Worm (Caenorhabditis elegans) whole organism, L4 larva: ENCODE measurements around the gene txt-19.

Experiments used
- D1046.2 ChIP-seq: fragments of 200-800 bp; sonication (Bioruptor generic); IDR thresholded peaks from 2 replicates; pipeline ENCODE4 v1.3.6; 2022; ENCODE audit warnings: missing genetic modification characterization, missing compliant biosample characterization
- F37D6.2 ChIP-seq: sonication (generic microtip); optimal IDR thresholded peaks from 2 replicates; lab custom pipeline; 2016; ENCODE audit warnings: mild to moderate bottlenecking, missing genetic modification characterization, missing compliant biosample characterization
- Y105C5A.15 ChIP-seq: fragments of 200-800 bp; sonication (Bioruptor generic); IDR thresholded peaks from 2 replicates; pipeline ENCODE4 v1.3.6; 2022; ENCODE audit warnings: missing genetic modification characterization, missing compliant biosample characterization
- Y48G9A.11 ChIP-seq: fragments of 200-800 bp; sonication (Bioruptor generic); IDR thresholded peaks from 2 replicates; pipeline ENCODE4 v1.3.6; 2022; ENCODE audit warnings: missing genetic modification reagents, missing genetic modification characterization, missing compliant biosample characterization
- Y75B8A.6 ChIP-seq: fragments of 200-800 bp; sonication (Bioruptor generic); IDR thresholded peaks from 2 replicates; pipeline ENCODE4 v1.3.6; 2022; ENCODE audit warnings: missing genetic modification reagents, missing genetic modification characterization, missing compliant biosample characterization
- ZK546.5 ChIP-seq, 2 experiments: sonication (generic microtip); optimal IDR thresholded peaks; 2 replicates each; lab custom pipeline; 2017; ENCODE audit warnings: missing biosample characterization in 2 of 2, missing genetic modification characterization in 2 of 2
- aha-1 ChIP-seq: fragments of 150-350 bp; peaks from one replicate; lab custom pipeline; 2014; ENCODE audit warnings: missing biosample characterization, missing genetic modification characterization
- attf-4 ChIP-seq: sonication (generic microtip); optimal IDR thresholded peaks from 3 replicates; lab custom pipeline; 2017; ENCODE audit warnings: missing biosample characterization, missing genetic modification characterization
- ceh-20 ChIP-seq: fragments of 200-800 bp; sonication (Bioruptor generic); IDR thresholded peaks from 2 replicates; pipeline ENCODE4 v1.3.6; 2022; ENCODE audit warnings: missing genetic modification reagents, missing genetic modification characterization, missing compliant biosample characterization
- ces-1 ChIP-seq: fragments of 150-350 bp; sonication (generic microtip); optimal IDR thresholded peaks from 4 replicates; lab custom pipeline; 2014; ENCODE audit warnings: missing biosample characterization, missing genetic modification reagents, missing genetic modification characterization
- daf-16 ChIP-seq, 3 experiments: sonication (generic microtip); optimal IDR thresholded peaks; 2 replicates each; lab custom pipeline; 2016 to 2017; ENCODE audit warnings: missing genetic modification characterization in 3 of 3, missing genetic modification reagents in 3 of 3, mild to moderate bottlenecking in 2 of 3, missing compliant biosample characterization in 2 of 3, missing biosample characterization in 1 of 3, moderate library complexity in 1 of 3
- daf-8 ChIP-seq: fragments of 200-800 bp; sonication (Bioruptor generic); IDR thresholded peaks from 2 replicates; pipeline ENCODE4 v1.3.6; 2022; ENCODE audit warnings: missing genetic modification characterization, missing compliant biosample characterization
- dmd-9 ChIP-seq: fragments of 200-800 bp; sonication (Bioruptor generic); IDR thresholded peaks from 2 replicates; pipeline ENCODE4 v1.3.6; 2022; ENCODE audit warnings: missing genetic modification reagents, missing genetic modification characterization, missing compliant biosample characterization
- dve-1 ChIP-seq: sonication (generic microtip); optimal IDR thresholded peaks from 2 replicates; lab custom pipeline; 2017; ENCODE audit warnings: antibody characterized with exemption, mild to moderate bottlenecking, missing genetic modification characterization, missing compliant biosample characterization; ENCODE audit not compliant: insufficient read depth
- egl-27 ChIP-seq: sonication (generic microtip); optimal IDR thresholded peaks from 3 replicates; lab custom pipeline; 2017; ENCODE audit warnings: missing biosample characterization, missing genetic modification reagents, missing genetic modification characterization
- fkh-10 ChIP-seq: fragments of 150-350 bp; optimal IDR thresholded peaks from 2 replicates; lab custom pipeline; 2014; ENCODE audit warnings: missing biosample characterization, missing genetic modification reagents, missing genetic modification characterization
- fos-1 ChIP-seq: fragments of 150-350 bp; optimal IDR thresholded peaks from 2 replicates; lab custom pipeline; 2014; ENCODE audit warnings: missing biosample characterization, missing genetic modification characterization
- hlh-11 ChIP-seq: fragments of 200-800 bp; sonication (Bioruptor generic); optimal IDR thresholded peaks from 2 replicates; lab custom pipeline; 2018; ENCODE audit warnings: mild to moderate bottlenecking, missing genetic modification characterization, missing compliant biosample characterization
- jun-1 ChIP-seq: fragments of 150-350 bp; optimal IDR thresholded peaks from 2 replicates; lab custom pipeline; 2014; ENCODE audit warnings: missing biosample characterization, missing genetic modification reagents, missing genetic modification characterization
- lim-7 ChIP-seq: fragments of 200-800 bp; sonication (Bioruptor generic); IDR thresholded peaks from 2 replicates; pipeline ENCODE4 v1.3.6; 2022; ENCODE audit warnings: missing genetic modification characterization, missing compliant biosample characterization
- lin-1 ChIP-seq: fragments of 200-800 bp; sonication (Bioruptor generic); IDR thresholded peaks from 2 replicates; pipeline ENCODE4 v1.3.6; 2022; ENCODE audit warnings: missing genetic modification reagents, missing genetic modification characterization, missing compliant biosample characterization
- lin-29 ChIP-seq: fragments of 200-800 bp; sonication (Bioruptor generic); IDR thresholded peaks from 2 replicates; pipeline ENCODE4 v1.3.6; 2022; ENCODE audit warnings: missing genetic modification reagents, missing genetic modification characterization, missing compliant biosample characterization
- lin-39 ChIP-seq: fragments of 150-350 bp; optimal IDR thresholded peaks from 2 replicates; lab custom pipeline; 2014; ENCODE audit warnings: missing biosample characterization, missing genetic modification reagents, missing genetic modification characterization
- lir-3 ChIP-seq: sonication (generic microtip); optimal IDR thresholded peaks from 2 replicates; lab custom pipeline; 2016; ENCODE audit warnings: mild to moderate bottlenecking, missing genetic modification characterization, missing compliant biosample characterization
- madf-5 ChIP-seq, 2 experiments: fragments of 200-800 bp; sonication (Bioruptor generic); IDR thresholded peaks; 2 replicates each; pipeline ENCODE4 v1.3.6; 2022; ENCODE audit warnings: missing compliant biosample characterization in 2 of 2, missing genetic modification characterization in 2 of 2
- madf-9 ChIP-seq: fragments of 200-800 bp; sonication (Bioruptor generic); conservative IDR thresholded peaks from 2 replicates; pipeline ENCODE4 v1.3.6; 2022; ENCODE audit warnings: missing genetic modification reagents, missing genetic modification characterization, missing compliant biosample characterization
- mdl-1 ChIP-seq, 2 experiments: fragments of 150-350 bp in 1 of 2; sonication (generic microtip) in 1 of 2; optimal IDR thresholded peaks; 2 replicates each; lab custom pipeline; 2014 to 2017; ENCODE audit warnings: missing biosample characterization in 2 of 2, missing genetic modification characterization in 2 of 2
- mxl-2 ChIP-seq: fragments of 200-800 bp; sonication (Bioruptor generic); conservative IDR thresholded peaks from 2 replicates; pipeline ENCODE4 v1.3.6; 2022; ENCODE audit warnings: missing genetic modification reagents, missing genetic modification characterization, missing compliant biosample characterization
- nhr-10 ChIP-seq: fragments of 150-350 bp; optimal IDR thresholded peaks from 2 replicates; lab custom pipeline; 2014; ENCODE audit warnings: missing biosample characterization, missing genetic modification characterization
- nhr-11 ChIP-seq: fragments of 150-350 bp; optimal IDR thresholded peaks from 2 replicates; lab custom pipeline; 2014; ENCODE audit warnings: missing biosample characterization, missing genetic modification characterization
- nhr-48 ChIP-seq: sonication (generic microtip); optimal IDR thresholded peaks from 2 replicates; lab custom pipeline; 2016; ENCODE audit warnings: mild to moderate bottlenecking, missing genetic modification characterization, missing compliant biosample characterization
- nhr-6 ChIP-seq: fragments of 150-350 bp; optimal IDR thresholded peaks from 2 replicates; lab custom pipeline; 2014; ENCODE audit warnings: missing biosample characterization, missing genetic modification characterization
- pha-4 ChIP-seq, 2 experiments: fragments of 150-350 bp in 1 of 2; fragments of 200-800 bp in 1 of 2; sonication (Bioruptor generic) in 1 of 2; IDR thresholded peaks in 1 of 2; optimal IDR thresholded peaks in 1 of 2; 2 replicates each; pipeline versions ENCODE4 v1.3.6 to Lab custom; 2014 to 2022; ENCODE audit warnings: missing genetic modification characterization in 2 of 2, missing genetic modification reagents in 2 of 2, missing biosample characterization in 1 of 2, missing compliant biosample characterization in 1 of 2
- pqm-1 ChIP-seq: sonication (generic microtip); optimal IDR thresholded peaks from 2 replicates; lab custom pipeline; 2017; ENCODE audit warnings: missing biosample characterization, missing genetic modification characterization
- rbr-2 ChIP-seq: sonication (generic microtip); optimal IDR thresholded peaks from 2 replicates; lab custom pipeline; 2016; ENCODE audit warnings: missing genotype, missing genetic modification characterization, missing compliant biosample characterization
- sdz-12 ChIP-seq: fragments of 200-800 bp; sonication (Bioruptor generic); optimal IDR thresholded peaks from 2 replicates; lab custom pipeline; 2018; ENCODE audit warnings: mild to moderate bottlenecking, missing genetic modification characterization, missing compliant biosample characterization
- set-16 ChIP-seq: fragments of 200-800 bp; sonication (Bioruptor generic); IDR thresholded peaks from 2 replicates; pipeline ENCODE4 v1.3.6; 2022; ENCODE audit warnings: missing genetic modification reagents, missing genetic modification characterization, missing compliant biosample characterization
- skn-1 ChIP-seq: fragments of 150-350 bp; optimal IDR thresholded peaks from 2 replicates; lab custom pipeline; 2014; ENCODE audit warnings: missing biosample characterization, missing genetic modification characterization
- snpc-1.2 ChIP-seq: fragments of 200-800 bp; sonication (Bioruptor generic); IDR thresholded peaks from 2 replicates; pipeline ENCODE4 v1.3.6; 2022; ENCODE audit warnings: missing genetic modification reagents, missing genetic modification characterization, missing compliant biosample characterization
- spr-3 ChIP-seq: fragments of 200-800 bp; sonication (Bioruptor generic); optimal IDR thresholded peaks from 2 replicates; lab custom pipeline; 2018; ENCODE audit warnings: mild to moderate bottlenecking, missing genetic modification characterization, missing compliant biosample characterization
- tra-1 ChIP-seq: fragments of 200-800 bp; sonication (Bioruptor generic); IDR thresholded peaks from 2 replicates; pipeline ENCODE4 v1.3.6; 2022; ENCODE audit warnings: missing genetic modification reagents, missing genetic modification characterization, missing compliant biosample characterization
- unc-130 ChIP-seq: sonication (generic microtip); optimal IDR thresholded peaks from 2 replicates; lab custom pipeline; 2016; ENCODE audit warnings: missing genetic modification reagents, missing genetic modification characterization, missing compliant biosample characterization
- unc-62 ChIP-seq, 3 experiments: fragments of 150-350 bp in 1 of 3; sonication (generic microtip); optimal IDR thresholded peaks in 2 of 3; peaks in 1 of 3; 1 replicate in 1 of 3; 2 replicates in 2 of 3; lab custom pipeline; 2014 to 2017; ENCODE audit warnings: missing biosample characterization in 3 of 3, missing genetic modification characterization in 3 of 3, missing genetic modification reagents in 3 of 3, missing genotype in 1 of 3
- zfp-2 ChIP-seq: sonication (generic microtip); optimal IDR thresholded peaks from 2 replicates; lab custom pipeline; 2016; ENCODE audit warnings: mild to moderate bottlenecking, missing genetic modification characterization, missing compliant biosample characterization
- zfp-3 ChIP-seq: fragments of 200-800 bp; sonication (Bioruptor generic); conservative IDR thresholded peaks from 2 replicates; pipeline ENCODE4 v1.3.6; 2022; ENCODE audit warnings: missing genetic modification reagents, missing genetic modification characterization, missing compliant biosample characterization
- zip-11 ChIP-seq: fragments of 200-800 bp; sonication (Bioruptor generic); IDR thresholded peaks from 2 replicates; pipeline ENCODE4 v1.3.6; 2022; ENCODE audit warnings: missing genetic modification characterization, missing compliant biosample characterization
- ztf-7 ChIP-seq: fragments of 150-350 bp; optimal IDR thresholded peaks from 2 replicates; lab custom pipeline; 2014; ENCODE audit warnings: missing biosample characterization, missing genetic modification characterization

txt-19 gene

DNA sequence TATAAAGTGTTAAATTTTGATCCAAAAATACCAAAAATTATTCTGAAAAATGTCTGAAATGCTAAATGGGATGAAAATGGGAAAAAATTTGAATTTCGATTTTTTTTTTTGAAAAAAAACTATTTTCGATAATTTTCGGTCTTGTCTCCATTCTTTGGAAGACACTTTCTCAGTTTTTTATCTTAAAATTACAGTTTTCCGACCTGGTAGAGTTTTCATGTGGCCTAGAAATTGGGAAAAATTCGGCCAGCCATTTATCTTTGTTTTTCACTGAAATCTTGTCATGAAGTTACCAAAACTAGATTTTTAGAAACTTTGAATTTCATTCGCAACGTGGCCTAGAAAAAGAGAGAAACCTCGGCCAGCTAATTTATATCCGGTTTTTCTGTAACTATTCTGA is 4.8 kb upstream of the txt-19 start:
- TF ChIP-seq mxl-2 (no peak), rbr-2 (tag; lab: Kevin White, UChicago) (no peak), pha-4 (GFP tag; IDR thresholded peaks at IDR 0.05; lab: Robert Waterston, UW) (peak; percentile 6; the same call in 1 of the 2 replicates), pha-4 (tag; optimal IDR thresholded peaks at IDR 0.05; lab: Kevin White, UChicago) (no peak), nhr-6 (tag; lab: Kevin White, UChicago) (no peak), unc-62 (GFP tag; optimal IDR thresholded peaks at IDR 0.05 in 1 of 2; lab: Kevin White, UChicago) (peak in 1 of 2 experiments; percentile 67), unc-62 (tag; optimal IDR thresholded peaks at IDR 0.05; lab: Kevin White, UChicago) (no peak)

DNA sequence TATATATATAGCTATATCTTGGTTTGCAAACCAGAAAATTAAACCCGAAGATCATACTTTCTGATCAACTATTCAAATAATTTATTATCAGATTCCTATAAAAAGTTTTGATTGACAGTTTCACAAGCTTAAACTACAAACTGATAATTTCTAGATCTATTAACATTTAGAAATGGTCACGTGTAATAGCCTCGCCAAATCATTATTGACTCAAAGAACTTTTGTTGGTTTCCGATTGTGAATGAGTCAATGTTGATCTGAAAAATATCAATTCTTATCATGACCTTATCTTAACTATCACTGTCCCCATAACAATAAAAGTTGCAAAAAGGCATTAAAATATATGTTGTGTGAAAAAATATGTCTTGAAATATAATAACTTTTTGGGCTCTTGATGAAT is 3.6 kb upstream of the txt-19 start:
- TF ChIP-seq hlh-11 (tag; lab: Kevin White, UChicago) (peak; percentile 88), nhr-10 (tag; lab: Kevin White, UChicago) (no peak), sdz-12 (no peak), Y105C5A.15 (GFP tag; lab: Robert Waterston, UW) (no peak), set-16 (no peak), madf-9 (GFP tag; lab: Robert Waterston, UW) (no peak), F37D6.2 (no peak), unc-130 (GFP tag; lab: Kevin White, UChicago) (no peak), nhr-48 (peak; percentile 91), fkh-10 (GFP tag; lab: Kevin White, UChicago) (no peak), nhr-11 (no peak), Y75B8A.6 (GFP tag; lab: Robert Waterston, UW) (no peak), lin-29 (GFP tag; lab: Robert Waterston, UW) (no peak), lin-39 (tag; lab: Kevin White, UChicago) (no peak), zip-11 (no peak), skn-1 (no peak), pha-4 (GFP tag; IDR thresholded peaks at IDR 0.05; lab: Robert Waterston, UW) (no peak), pha-4 (tag; optimal IDR thresholded peaks at IDR 0.05; lab: Kevin White, UChicago) (peak; percentile 63), lim-7 (no peak), egl-27 (tag; lab: Kevin White, UChicago) (no peak), pqm-1 (tag; lab: Kevin White, UChicago) (peak; percentile 71), ceh-20 (GFP tag; lab: Robert Waterston, UW) (0 out of 2 replicates have a peak, but pooled peaks have one; percentile 28), fos-1 (tag; lab: Kevin White, UChicago) (peak; percentile 17), zfp-2 (tag; lab: Kevin White, UChicago) (no peak), snpc-1.2 (GFP tag; lab: Robert Waterston, UW) (no peak), nhr-6 (tag; lab: Kevin White, UChicago) (peak; percentile 87), daf-16 (GFP tag; optimal IDR thresholded peaks at IDR 0.05; lab: Kevin White, UChicago) (peak in 1 of 2 experiments; percentile 57), daf-16 (tag; optimal IDR thresholded peaks at IDR 0.05; lab: Kevin White, UChicago) (peak; percentile 98), madf-5 (GFP tag; IDR thresholded peaks at IDR 0.05; lab: Robert Waterston, UW) (no peak), dve-1 (tag; lab: Kevin White, UChicago) (peak; percentile 99), dmd-9 (GFP tag; lab: Robert Waterston, UW) (no peak), jun-1 (tag; lab: Kevin White, UChicago) (no peak), spr-3 (GFP tag; lab: Kevin White, UChicago) (no peak), mdl-1 (tag; optimal IDR thresholded peaks at IDR 0.05; lab: Kevin White, UChicago) (peak in 1 of 2 experiments; percentile 69), daf-8 (GFP tag; lab: Robert Waterston, UW) (no peak), rbr-2 (tag; lab: Kevin White, UChicago) (no peak), D1046.2 (GFP tag; lab: Robert Waterston, UW) (no peak), unc-62 (GFP tag; optimal IDR thresholded peaks at IDR 0.05 in 1 of 2; lab: Kevin White, UChicago) (peak in 1 of 2 experiments; percentile 67), unc-62 (tag; optimal IDR thresholded peaks at IDR 0.05; lab: Kevin White, UChicago) (no peak), aha-1 (no peak), ztf-7 (no peak), Y48G9A.11 (GFP tag; lab: Robert Waterston, UW) (no peak), ZK546.5 (tag; optimal IDR thresholded peaks at IDR 0.05; lab: Kevin White, UChicago) (no peak), attf-4 (tag; lab: Kevin White, UChicago) (no peak), zfp-3 (GFP tag; lab: Robert Waterston, UW) (no peak), ces-1 (GFP tag; lab: Kevin White, UChicago) (no peak), mxl-2 (no peak), lin-1 (GFP tag; lab: Robert Waterston, UW) (peak; percentile 94), tra-1 (GFP tag; lab: Robert Waterston, UW) (peak; percentile 83), lir-3 (tag; lab: Kevin White, UChicago) (no peak)
